Fruit fly (Drosophila melanogaster): ENCODE results near the gene pan.

pan gene

DNA sequence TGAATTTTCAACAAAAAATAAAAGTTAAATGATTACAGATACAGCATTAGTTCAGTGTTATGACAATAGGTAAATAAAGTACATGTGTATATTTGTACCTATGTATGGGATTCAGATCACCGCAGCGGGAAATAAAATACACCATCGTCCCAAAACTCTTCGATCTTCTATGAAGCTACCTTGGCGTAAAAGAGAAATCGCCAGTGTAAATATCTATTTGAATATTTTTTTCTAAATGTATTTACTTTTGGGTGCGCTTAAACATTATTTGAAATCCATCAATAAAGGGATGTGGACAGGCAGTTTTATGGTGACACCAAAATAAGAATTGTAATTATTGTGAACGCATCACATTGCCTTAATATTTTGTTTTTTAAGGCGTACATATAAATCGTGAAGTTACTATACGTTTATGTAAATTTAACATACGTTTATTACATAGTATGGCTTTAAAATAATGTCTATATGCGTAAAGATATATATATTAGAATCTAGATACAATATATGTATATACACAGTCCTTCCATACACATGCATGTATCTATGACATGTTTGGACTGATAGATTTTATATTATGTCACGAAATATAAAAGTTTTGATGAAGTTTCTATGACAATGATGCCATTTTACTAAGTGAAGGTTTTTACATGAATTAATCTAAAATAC lies 63.0 kb downstream of the pan start, which contains the start of gene anne:
Gene anne (plus strand): TSS at position 263 of the 666 bp plus-strand sequence.
- peak; percentile 7 for TF ChIP-seq Pif1A (GFP tag; optimal IDR thresholded peaks at IDR 0.05)
- no peak for TF ChIP-seq D1 (tag; optimal IDR thresholded peaks at IDR 0.05)
- no peak for TF ChIP-seq EcR (GFP tag; optimal IDR thresholded peaks at IDR 0.05)
- TF ChIP-seq CG14655 (GFP tag; optimal IDR thresholded peaks at IDR 0.05), result no peak
- peak; percentile 20 for TF ChIP-seq Snoo (tag; optimal IDR thresholded peaks at IDR 0.05)
- TF ChIP-seq rn (GFP tag; IDR thresholded peaks at IDR 0.05), result no peak
- no peak for TF ChIP-seq fd96Ca (GFP tag; IDR thresholded peaks at IDR 0.05)

dm6 chr4:135953-136352 lies 66.8 kb downstream of the pan start:
- no peak for TF ChIP-seq CG17806 (tag; optimal IDR thresholded peaks at IDR 0.05)
- no peak for TF ChIP-seq Ets98B (GFP tag; IDR thresholded peaks at IDR 0.05)
- TF ChIP-seq CG4496 (GFP tag; IDR thresholded peaks at IDR 0.05), result no peak
- no peak for TF ChIP-seq gl (tag; optimal IDR thresholded peaks at IDR 0.05)
- TF ChIP-seq CG32121 (GFP tag; IDR thresholded peaks at IDR 0.05), result no peak
- TF ChIP-seq CG8301 (tag; optimal IDR thresholded peaks at IDR 0.05), result no peak
- TF ChIP-seq CG13204 (GFP tag; optimal IDR thresholded peaks at IDR 0.05), result no peak

- TF ChIP-seq fd96Ca (GFP tag; IDR thresholded peaks at IDR 0.05), result no peak
- no peak for TF ChIP-seq CG8301 (tag; optimal IDR thresholded peaks at IDR 0.05)
These were observed 80.0 kb downstream of the pan start for dm6 chr4:149123-149522.

DNA sequence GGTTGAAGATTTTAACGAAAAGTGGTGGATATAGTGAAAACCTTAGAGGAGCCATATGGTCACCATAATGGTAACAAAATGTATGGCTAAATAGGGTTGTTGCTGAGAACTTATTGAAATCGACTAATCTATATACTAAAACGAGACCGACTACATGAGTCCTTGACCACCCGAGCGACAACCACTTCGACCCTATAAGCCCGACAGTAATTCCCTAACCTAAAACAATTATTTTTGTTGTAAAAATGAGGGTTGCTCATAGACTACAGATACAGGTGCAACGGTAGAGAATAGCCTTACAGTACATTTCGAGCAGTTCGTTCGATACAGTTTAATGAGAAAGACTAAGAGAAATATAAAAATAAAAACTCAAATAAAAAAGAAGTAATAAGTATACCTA lies 81.3 kb downstream of the pan start, which contains the start of gene CG32006:
Gene CG32006 (plus strand): TSS at position 312 of the 400 bp plus-strand sequence.
- no peak for TF ChIP-seq CG14655 (GFP tag; optimal IDR thresholded peaks at IDR 0.05)
- TF ChIP-seq CG15710 (tag; optimal IDR thresholded peaks at IDR 0.05), result no peak
- TF ChIP-seq CG32121 (GFP tag; IDR thresholded peaks at IDR 0.05), result no peak
- TF ChIP-seq Ets98B (GFP tag; IDR thresholded peaks at IDR 0.05), result no peak
- no peak for TF ChIP-seq fd96Ca (GFP tag; IDR thresholded peaks at IDR 0.05)
- no peak for TF ChIP-seq Pif1A (GFP tag; optimal IDR thresholded peaks at IDR 0.05)
- no peak for TF ChIP-seq CG9948 (tag; optimal IDR thresholded peaks at IDR 0.05)
- TF ChIP-seq Pif1B (GFP tag; optimal IDR thresholded peaks at IDR 0.05), result no peak
- TF ChIP-seq rn (GFP tag; IDR thresholded peaks at IDR 0.05), result no peak
- TF ChIP-seq CG34367 (tag; optimal IDR thresholded peaks at IDR 0.05), result no peak
- no peak for TF ChIP-seq CG10348 (GFP tag; IDR thresholded peaks at IDR 0.05)
- TF ChIP-seq EcR (GFP tag; optimal IDR thresholded peaks at IDR 0.05), result no peak
- no peak for TF ChIP-seq CG13204 (GFP tag; optimal IDR thresholded peaks at IDR 0.05)
- TF ChIP-seq CG8159 (tag; optimal IDR thresholded peaks at IDR 0.05), result no peak

dm6 chr4:155977-156376 lies 86.9 kb downstream of the pan start, which contains the start of gene CG31997:
Gene CG31997 (minus strand): TSS chr4:156060.
- no peak for TF ChIP-seq CG32121 (GFP tag; IDR thresholded peaks at IDR 0.05)
- no peak for TF ChIP-seq CG10348 (GFP tag; IDR thresholded peaks at IDR 0.05)
- TF ChIP-seq Pif1B (GFP tag; optimal IDR thresholded peaks at IDR 0.05), result no peak
- no peak for TF ChIP-seq CG12605 (GFP tag; IDR thresholded peaks at IDR 0.05)
- no peak for TF ChIP-seq D1 (tag; optimal IDR thresholded peaks at IDR 0.05)
- TF ChIP-seq gl (tag; optimal IDR thresholded peaks at IDR 0.05), result no peak
- no peak for TF ChIP-seq CG34367 (tag; optimal IDR thresholded peaks at IDR 0.05)
- TF ChIP-seq CG17806 (tag; optimal IDR thresholded peaks at IDR 0.05), result no peak
- TF ChIP-seq EcR (GFP tag; optimal IDR thresholded peaks at IDR 0.05), result no peak
- TF ChIP-seq CG15710 (tag; optimal IDR thresholded peaks at IDR 0.05), result no peak
- no peak for TF ChIP-seq CG4496 (GFP tag; IDR thresholded peaks at IDR 0.05)
- no peak for TF ChIP-seq CG8301 (tag; optimal IDR thresholded peaks at IDR 0.05)
- no peak for TF ChIP-seq Pif1A (GFP tag; optimal IDR thresholded peaks at IDR 0.05)
- no peak for TF ChIP-seq Ets98B (GFP tag; IDR thresholded peaks at IDR 0.05)
- no peak for TF ChIP-seq CG9948 (tag; optimal IDR thresholded peaks at IDR 0.05)
- no peak for TF ChIP-seq rn (GFP tag; IDR thresholded peaks at IDR 0.05)
- no peak for TF ChIP-seq CG14655 (GFP tag; optimal IDR thresholded peaks at IDR 0.05)
- TF ChIP-seq CG8159 (tag; optimal IDR thresholded peaks at IDR 0.05), result no peak

Data from whole organism, pupa.